Worm (Caenorhabditis elegans) whole organism, L1 larva: ENCODE measurements around the gene irld-63.

Experiments used
- ceh-63 ChIP-seq: fragments of 200-800 bp; sonication (Bioruptor generic); optimal IDR thresholded peaks from 2 replicates; lab custom pipeline; 2018; ENCODE audit warnings: mild to moderate bottlenecking, missing genetic modification characterization, missing compliant biosample characterization
- ceh-90 ChIP-seq: sonication (generic microtip); optimal IDR thresholded peaks from 2 replicates; lab custom pipeline; 2016; ENCODE audit warnings: missing genetic modification characterization, missing compliant biosample characterization
- ces-1 ChIP-seq: fragments of 150-350 bp; optimal IDR thresholded peaks from 2 replicates; lab custom pipeline; 2014; ENCODE audit warnings: missing biosample characterization, missing genetic modification reagents, missing genetic modification characterization
- elt-2 ChIP-seq: sonication (generic microtip); optimal IDR thresholded peaks from 2 replicates; lab custom pipeline; 2016; ENCODE audit warnings: missing genetic modification characterization, mild to moderate bottlenecking, inconsistent platforms, missing compliant biosample characterization, missing genetic modification reagents
- fos-1 ChIP-seq: fragments of 150-350 bp; optimal IDR thresholded peaks from 2 replicates; lab custom pipeline; 2014; ENCODE audit warnings: missing biosample characterization, missing genetic modification characterization
- nhr-237 ChIP-seq: fragments of 150-350 bp; optimal IDR thresholded peaks from 2 replicates; lab custom pipeline; 2014; ENCODE audit warnings: missing biosample characterization, missing genetic modification characterization
- nhr-28 ChIP-seq: fragments of 150-350 bp; optimal IDR thresholded peaks from 2 replicates; lab custom pipeline; 2014; ENCODE audit warnings: missing biosample characterization, missing genetic modification characterization
- nhr-71 ChIP-seq: sonication (generic microtip); optimal IDR thresholded peaks from 2 replicates; lab custom pipeline; 2016; ENCODE audit warnings: mild to moderate bottlenecking, missing genetic modification characterization, moderate library complexity, missing compliant biosample characterization
- skn-1 ChIP-seq: fragments of 150-350 bp; optimal IDR thresholded peaks from 2 replicates; lab custom pipeline; 2014; ENCODE audit warnings: missing biosample characterization, missing genetic modification characterization
- snpc-4 ChIP-seq: fragments of 150-350 bp; optimal IDR thresholded peaks from 2 replicates; lab custom pipeline; 2014; ENCODE audit warnings: missing biosample characterization, missing genetic modification characterization
- sup-37 ChIP-seq: fragments of 200-800 bp; sonication (Bioruptor generic); optimal IDR thresholded peaks from 2 replicates; lab custom pipeline; 2018; ENCODE audit warnings: mild to moderate bottlenecking, missing genetic modification characterization, missing compliant biosample characterization

DNA sequence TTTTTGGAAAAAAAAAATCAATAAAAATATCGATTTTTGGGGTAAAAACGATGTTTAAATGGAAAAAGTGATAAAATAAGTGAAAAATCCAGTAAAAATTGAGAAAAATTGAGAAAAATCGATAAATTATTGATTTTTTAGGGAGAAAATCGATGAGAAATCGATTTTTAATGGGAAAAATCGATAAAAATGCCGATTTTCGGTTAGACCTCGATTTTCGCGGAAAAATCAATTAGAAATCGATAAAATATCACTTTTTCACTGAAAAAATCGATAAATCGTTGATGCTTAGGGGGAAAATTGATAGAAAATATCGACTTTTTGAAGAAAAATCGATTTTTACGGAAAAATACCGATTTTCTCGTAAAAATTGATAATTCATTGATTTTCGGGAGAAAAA lies 29.4 kb upstream of the irld-63 start:
- no peak for TF ChIP-seq nhr-28 (tag; lab: Kevin White, UChicago)
- TF ChIP-seq ceh-63 (GFP tag; lab: Kevin White, UChicago) = no peak
- TF ChIP-seq elt-2 (tag; lab: Kevin White, UChicago) = no peak
- no peak for TF ChIP-seq ceh-90 (tag; lab: Kevin White, UChicago)
- TF ChIP-seq sup-37 (GFP tag; lab: Kevin White, UChicago) = no peak
- TF ChIP-seq nhr-237 (tag; lab: Kevin White, UChicago) = no peak
- no peak for TF ChIP-seq skn-1 (tag; lab: Kevin White, UChicago)
- TF ChIP-seq ces-1 (GFP tag; lab: Kevin White, UChicago) = no peak
- no peak for TF ChIP-seq nhr-71 (tag; lab: Kevin White, UChicago)
- TF ChIP-seq fos-1 = no peak
- TF ChIP-seq snpc-4 (tag; lab: Kevin White, UChicago) = no peak
